Worm (Caenorhabditis elegans): ENCODE results near the gene nhr-10.

ce11 chrIII:7112285-7112684, 3.0 kb downstream of the nhr-10 start:
- no peak for TF ChIP-seq W03F9.2 (tag; optimal IDR thresholded peaks at IDR 0.05)
- no peak for TF ChIP-seq him-1 (tag; optimal IDR thresholded peaks at IDR 0.05)

All from whole organism, L4/young adult.